Worm (Caenorhabditis elegans) whole organism, L3 larva: ENCODE data around the gene lin-42.

Experiments used
- lin-39 ChIP-seq: fragments of 150-350 bp; optimal IDR thresholded peaks from 2 replicates; lab custom pipeline; 2018; ENCODE audit warnings: missing biosample characterization, missing genetic modification reagents, missing genetic modification characterization
- skn-1 ChIP-seq: fragments of 150-350 bp; optimal IDR thresholded peaks from 2 replicates; lab custom pipeline; 2014; ENCODE audit warnings: missing biosample characterization, missing genetic modification characterization
- tbx-2 ChIP-seq: sonication (generic microtip); optimal IDR thresholded peaks from 2 replicates; lab custom pipeline; 2016; ENCODE audit warnings: mild to moderate bottlenecking, missing genetic modification characterization, missing compliant biosample characterization
- unc-62 ChIP-seq: fragments of 150-350 bp; sonication (generic microtip); optimal IDR thresholded peaks from 4 replicates; lab custom pipeline; 2014; ENCODE audit warnings: missing biosample characterization, missing genetic modification reagents, missing genetic modification characterization
- ztf-4 ChIP-seq: fragments of 150-350 bp; optimal IDR thresholded peaks from 2 replicates; lab custom pipeline; 2014; ENCODE audit warnings: missing biosample characterization, missing genetic modification characterization

DNA sequence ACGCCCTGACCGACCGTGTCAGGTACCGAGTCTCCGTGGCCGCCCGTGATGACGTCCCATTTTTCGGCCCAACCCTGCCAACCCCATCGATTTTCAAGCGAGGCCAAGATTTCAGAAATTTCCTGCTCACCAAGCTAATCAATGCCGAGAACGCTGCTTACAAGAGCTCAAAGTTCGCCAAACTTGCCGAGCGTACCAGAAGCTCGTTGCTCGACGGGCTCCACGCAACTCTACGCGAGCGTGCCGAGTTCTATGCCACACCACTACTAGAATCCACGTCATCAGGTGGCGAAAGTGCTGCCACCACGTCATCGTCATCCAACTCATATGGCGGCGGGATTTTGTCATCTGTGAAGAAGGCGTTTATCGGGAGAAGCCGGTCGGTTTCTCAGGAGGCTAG lies 23.2 kb downstream of the lin-42 start:
- TF ChIP-seq tbx-2 (tag; lab: Kevin White, UChicago) (no peak), ztf-4 (no peak), unc-62 (GFP tag; lab: Kevin White, UChicago) (no peak), lin-39 (tag; lab: Kevin White, UChicago) (no peak), skn-1 (no peak)
